Worm (Caenorhabditis elegans): Measurements from ENCODE around the gene K02D10.4.

Gene K02D10.4

ce11 chrIII:8797211-8797733 lies 17.5 kb upstream of the K02D10.4 start (continued):
- TF ChIP-seq madf-9 (GFP tag; conservative IDR thresholded peaks at IDR 0.05) (0 out of 2 replicates have a peak, but pooled peaks have one; percentile 27), snpc-4 (tag; optimal IDR thresholded peaks at IDR 0.05) (no peak), hif-1 (tag; optimal IDR thresholded peaks at IDR 0.05) (peak; percentile 46 to 80), dmd-9 (GFP tag; IDR thresholded peaks at IDR 0.05) (no peak), cey-2 (tag; optimal IDR thresholded peaks at IDR 0.05; ENCODE audit: borderline replicate concordance, insufficient read depth) (peak; percentile 53)

- TF ChIP-seq unc-130 (GFP tag; optimal IDR thresholded peaks at IDR 0.05) (no peak), R02D3.7 (tag; optimal IDR thresholded peaks at IDR 0.05) (no peak), mxl-2 (GFP tag; conservative IDR thresholded peaks at IDR 0.05) (no peak; the same call in 1 of the 2 replicates), F44E2.7 (GFP tag; IDR thresholded peaks at IDR 0.05) (no peak), nhr-25 (tag; optimal IDR thresholded peaks at IDR 0.05; ENCODE audit: borderline replicate concordance, insufficient read depth) (peak; percentile 95), ceh-32 (tag; optimal IDR thresholded peaks at IDR 0.05; ENCODE audit: poor library complexity) (peak; percentile 64), ceh-62 (tag; optimal IDR thresholded peaks at IDR 0.05) (no peak), aly-2 (tag; optimal IDR thresholded peaks at IDR 0.05) (no peak), ceh-28 (tag; optimal IDR thresholded peaks at IDR 0.05) (peak; percentile 72), mes-2 (tag; optimal IDR thresholded peaks at IDR 0.05; ENCODE audit: poor library complexity, severe bottlenecking) (peak; percentile 69), hlh-11 (tag; optimal IDR thresholded peaks at IDR 0.05) (peak; percentile 99), lin-13 (GFP tag; optimal IDR thresholded peaks at IDR 0.05) (peak; percentile 94), daf-12 (tag; optimal IDR thresholded peaks at IDR 0.05) (no peak), F26F4.8 (GFP tag; conservative IDR thresholded peaks at IDR 0.05) (no peak), unc-62 (GFP tag; optimal IDR thresholded peaks at IDR 0.05 in 1 of 2) (peak in 1 of 2 experiments; percentile 100), unc-62 (tag; optimal IDR thresholded peaks at IDR 0.05) (no peak), ctbp-1 (GFP tag; IDR thresholded peaks at IDR 0.05) (peak; percentile 97), zip-2 (tag; optimal IDR thresholded peaks at IDR 0.05) (no peak), nhr-77 (tag; optimal IDR thresholded peaks at IDR 0.05) (peak; percentile 87), dmd-9 (GFP tag; IDR thresholded peaks at IDR 0.05) (0 out of 2 replicates have a peak, but pooled peaks have one; percentile 9), dmd-8 (GFP tag; IDR thresholded peaks at IDR 0.05) (no peak), nhr-6 (tag; optimal IDR thresholded peaks at IDR 0.05) (peak; percentile 84), lin-15B (tag; optimal IDR thresholded peaks at IDR 0.05) (no peak), spr-3 (GFP tag; optimal IDR thresholded peaks at IDR 0.05) (no peak), dmd-6 (GFP tag; IDR thresholded peaks at IDR 0.05) (peak; percentile 93), T20F7.1 (GFP tag; optimal IDR thresholded peaks at IDR 0.05) (peak; percentile 77), unc-39 (tag; optimal IDR thresholded peaks at IDR 0.05) (no peak), daf-16 (GFP tag; optimal IDR thresholded peaks at IDR 0.05) (peak; percentile 27 to 83), daf-16 (tag; optimal IDR thresholded peaks at IDR 0.05) (peak; percentile 60), lir-3 (tag; optimal IDR thresholded peaks at IDR 0.05) (no peak), lin-38 (GFP tag; IDR thresholded peaks at IDR 0.05) (peak; percentile 70), Y5F2A.4 (GFP tag; optimal IDR thresholded peaks at IDR 0.05) (peak; percentile 59), vab-7 (GFP tag; IDR thresholded peaks at IDR 0.05) (no peak), saeg-2 (GFP tag; IDR thresholded peaks at IDR 0.05) (peak; percentile 91), zfp-2 (tag; optimal IDR thresholded peaks at IDR 0.05) (no peak), madf-9 (GFP tag; conservative IDR thresholded peaks at IDR 0.05) (peak; percentile 64), dve-1 (tag; optimal IDR thresholded peaks at IDR 0.05; ENCODE audit: insufficient read depth) (peak; percentile 94), Y105C5A.15 (GFP tag; IDR thresholded peaks at IDR 0.05) (no peak), tra-1 (GFP tag; IDR thresholded peaks at IDR 0.05) (peak; percentile 91), ztf-7 (tag; optimal IDR thresholded peaks at IDR 0.05) (peak; percentile 88), dpl-1 (GFP tag; optimal IDR thresholded peaks at IDR 0.05) (peak; percentile 68), madf-5 (GFP tag; IDR thresholded peaks at IDR 0.05) (no peak), nhr-76 (tag; optimal IDR thresholded peaks at IDR 0.05) (no peak), nhr-42 (GFP tag; IDR thresholded peaks at IDR 0.05) (0 out of 2 replicates have a peak, but pooled peaks have one; percentile 52), ZK337.2 (GFP tag; IDR thresholded peaks at IDR 0.05) (no peak)
Observed at ce11 chrIII:8795595-8796141, 15.9 kb upstream of the K02D10.4 start.

Data from whole organism, L4 larva.